Fruit fly (Drosophila melanogaster): ENCODE measurements around the gene CycE.
"Not testable (repeated sequence)": the region's sequence is repeated elsewhere in the genome, so short reads cannot be mapped to it uniquely, and the experiment has no call there.

- not testable (repeated sequence) for TF ChIP-seq CTCF, CG8478 (optimal IDR thresholded peaks at IDR 0.05)
These were observed 53.6 kb downstream of the CycE start, which contains the start of gene CG44140 for dm6 chr2L:15694371-15694770.
